Fruit fly (Drosophila melanogaster): ENCODE measurements around the gene CG11590.

CG11590 gene

DNA sequence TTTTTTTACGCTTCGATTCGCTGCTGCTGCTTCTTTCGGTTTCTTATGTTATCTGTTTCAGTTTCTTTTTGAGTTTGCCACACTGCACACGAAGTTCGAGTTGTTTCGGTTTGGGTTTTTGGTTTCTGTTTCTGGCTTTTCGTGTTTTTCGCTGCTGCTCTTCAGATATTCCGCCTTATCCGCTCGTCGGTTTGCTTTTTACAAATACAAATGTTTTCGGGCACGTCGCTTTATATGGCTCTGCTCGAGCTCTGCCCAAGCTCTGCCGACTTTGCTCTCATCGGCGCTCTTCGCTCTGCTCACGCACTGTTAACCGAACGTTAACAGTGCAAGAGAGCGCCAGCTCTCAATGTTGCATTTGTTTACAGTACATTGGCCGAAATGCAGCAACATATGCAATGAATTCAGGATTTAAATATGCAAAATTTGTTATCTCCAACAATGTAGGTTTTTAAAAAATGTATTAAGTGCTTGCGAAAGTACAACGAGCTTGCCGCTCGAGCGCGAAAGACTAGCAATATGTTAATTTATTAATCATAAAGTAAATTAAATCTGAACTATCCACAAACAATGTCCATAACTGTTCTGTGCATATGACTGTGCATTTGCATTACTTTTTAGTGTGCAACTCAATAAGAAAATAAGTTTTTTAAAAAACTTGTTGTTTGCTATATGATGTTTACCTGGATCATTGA is 11.4 kb downstream of the CG11590 start:
- TF ChIP-seq ac (GFP tag; optimal IDR thresholded peaks at IDR 0.05) (no peak), CG11085 (GFP tag; IDR thresholded peaks at IDR 0.05) (no peak), Eip74EF (GFP tag; optimal IDR thresholded peaks at IDR 0.05) (no peak), CG7556 (GFP tag; optimal IDR thresholded peaks at IDR 0.05) (peak; percentile 3), inv (GFP tag; IDR thresholded peaks at IDR 0.05; ENCODE audit: partially characterized antibody) (0 out of 2 replicates have a peak, but pooled peaks have one; percentile 9), CG15269 (tag; optimal IDR thresholded peaks at IDR 0.05) (no peak), Hr39 (optimal IDR thresholded peaks at IDR 0.05) (no peak), CG5180 (GFP tag; optimal IDR thresholded peaks at IDR 0.05) (peak; percentile 22), zfh1 (GFP tag; IDR thresholded peaks at IDR 0.05) (no peak), lola (GFP tag; optimal IDR thresholded peaks at IDR 0.05) (peak in 1 of 3 experiments; percentile 8), CG1602 (GFP tag; optimal IDR thresholded peaks at IDR 0.05) (no peak), sna (GFP tag; IDR thresholded peaks at IDR 0.05; ENCODE audit: partially characterized antibody) (no peak), CG2678 (tag; optimal IDR thresholded peaks at IDR 0.05) (peak; percentile 9), CG14667 (GFP tag; IDR thresholded peaks at IDR 0.05) (no peak), CG1603 (tag; optimal IDR thresholded peaks at IDR 0.05) (peak; percentile 6), CG18619 (GFP tag; optimal IDR thresholded peaks at IDR 0.05) (peak; percentile 1), CG10366 (GFP tag; IDR thresholded peaks at IDR 0.05) (no peak), CG17568 (GFP tag; optimal IDR thresholded peaks at IDR 0.05) (no peak), Adf1 (GFP tag; IDR thresholded peaks at IDR 0.05) (peak; percentile 90), eve (GFP tag; optimal IDR thresholded peaks at IDR 0.05) (no peak), CG2199 (GFP tag; IDR thresholded peaks at IDR 0.05) (peak; percentile 70; the same call in 2 of the 3 replicates), Ptx1 (GFP tag; IDR thresholded peaks at IDR 0.05) (no peak), Trl (optimal IDR thresholded peaks at IDR 0.05) (peak; percentile 76 to 88), Trl (GFP tag; optimal IDR thresholded peaks at IDR 0.05) (no peak), sisA (GFP tag; IDR thresholded peaks at IDR 0.05) (no peak), CG3281 (GFP tag; optimal IDR thresholded peaks at IDR 0.05) (no peak), C15 (GFP tag; IDR thresholded peaks at IDR 0.05) (no peak), HHEX (GFP tag; optimal IDR thresholded peaks at IDR 0.05) (no peak), NC2β (GFP tag; optimal IDR thresholded peaks at IDR 0.05) (peak; percentile 15), ttk (GFP tag; IDR thresholded peaks at IDR 0.05) (no peak), CG12769 (tag; optimal IDR thresholded peaks at IDR 0.05) (no peak), CG3163 (GFP tag; optimal IDR thresholded peaks at IDR 0.05) (peak; percentile 68), esg (GFP tag; conservative IDR thresholded peaks at IDR 0.05) (no peak), CG30020 (tag; optimal IDR thresholded peaks at IDR 0.05) (no peak), CG4404 (GFP tag; IDR thresholded peaks at IDR 0.05) (no peak), CG6272 (GFP tag; IDR thresholded peaks at IDR 0.05) (no peak), CG15601 (tag; optimal IDR thresholded peaks at IDR 0.05) (no peak), ase (GFP tag; IDR thresholded peaks at IDR 0.05) (no peak), CG15073 (GFP tag; optimal IDR thresholded peaks at IDR 0.05) (no peak), fd96Cb (tag; optimal IDR thresholded peaks at IDR 0.05) (no peak), CG2116 (GFP tag; optimal IDR thresholded peaks at IDR 0.05) (peak; percentile 12), repo (GFP tag; optimal IDR thresholded peaks at IDR 0.05) (no peak), PHDP (tag; optimal IDR thresholded peaks at IDR 0.05) (peak; percentile 1), Mrtf (GFP tag; IDR thresholded peaks at IDR 0.05) (no peak), bsh (GFP tag; optimal IDR thresholded peaks at IDR 0.05) (peak in 1 of 2 experiments; percentile 5), unpg (GFP tag; optimal IDR thresholded peaks at IDR 0.05) (no peak), ro (GFP tag; IDR thresholded peaks at IDR 0.05) (no peak), CG1832 (GFP tag; optimal IDR thresholded peaks at IDR 0.05) (no peak), ato (GFP tag; IDR thresholded peaks at IDR 0.05; ENCODE audit: partially characterized antibody) (peak; percentile 9; the same call in 1 of the 2 replicates), CG9609 (GFP tag; optimal IDR thresholded peaks at IDR 0.05) (no peak)

All from whole organism, embryonic.